Fruit fly (Drosophila melanogaster): ENCODE results near the gene SLIRP2.

The SLIRP2 gene

DNA sequence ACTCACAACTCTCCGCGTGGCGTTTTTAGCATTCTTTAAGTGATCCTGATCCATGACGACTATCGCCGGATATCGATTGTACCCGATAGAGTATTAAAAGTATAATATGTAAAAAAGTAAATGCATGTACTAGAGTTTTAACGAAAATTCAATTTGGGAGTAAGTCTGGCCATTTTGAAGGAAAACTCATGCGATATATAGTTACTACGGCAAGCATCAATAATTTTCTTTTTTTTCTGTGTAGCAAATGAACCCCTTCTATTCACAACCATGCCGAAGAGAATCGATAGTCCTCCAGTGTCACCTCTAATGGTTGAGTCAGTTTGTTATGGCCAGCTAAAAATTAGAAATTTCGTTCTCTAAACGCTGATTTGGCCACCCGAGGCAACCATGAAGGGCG lies 1.8 kb downstream of the SLIRP2 start, which contains the start of the genes Sys1 and Dhod (continued):
- TF ChIP-seq zfh2 (GFP tag; optimal IDR thresholded peaks at IDR 0.05), result peak; percentile 85
- TF ChIP-seq CG7928 (GFP tag; optimal IDR thresholded peaks at IDR 0.05), result peak; percentile 69
- peak; percentile 76 for TF ChIP-seq CG13775 (GFP tag; optimal IDR thresholded peaks at IDR 0.05)
- TF ChIP-seq CG15073 (GFP tag; optimal IDR thresholded peaks at IDR 0.05), result no peak
- TF ChIP-seq D19B (GFP tag; optimal IDR thresholded peaks at IDR 0.05), result no peak
- TF ChIP-seq lmd (GFP tag; IDR thresholded peaks at IDR 0.05), result peak; percentile 68
- TF ChIP-seq Opbp (GFP tag; IDR thresholded peaks at IDR 0.05; ENCODE audit: partially characterized antibody), result peak; percentile 66; the same call in 2 of the 3 replicates
- TF ChIP-seq D (optimal IDR thresholded peaks at IDR 0.05), result no peak
- TF ChIP-seq D (GFP tag; optimal IDR thresholded peaks at IDR 0.05), result no peak
- TF ChIP-seq emc (GFP tag; optimal IDR thresholded peaks at IDR 0.05), result peak; percentile 29
- peak; percentile 55 for TF ChIP-seq CG3281 (GFP tag; optimal IDR thresholded peaks at IDR 0.05)
- peak; percentile 85 for TF ChIP-seq MBD-R2 (GFP tag; IDR thresholded peaks at IDR 0.05)
- peak; percentile 69 for TF ChIP-seq grau (tag; optimal IDR thresholded peaks at IDR 0.05)
- TF ChIP-seq slou (GFP tag; optimal IDR thresholded peaks at IDR 0.05), result peak; percentile 13
- TF ChIP-seq zen (tag; optimal IDR thresholded peaks at IDR 0.05), result peak; percentile 41
- TF ChIP-seq CG10959 (GFP tag; IDR thresholded peaks at IDR 0.05), result no peak
- TF ChIP-seq Mes4 (GFP tag; optimal IDR thresholded peaks at IDR 0.05), result no peak
- TF ChIP-seq CG9215 (GFP tag; IDR thresholded peaks at IDR 0.05), result peak; percentile 64
- peak; percentile 24 for TF ChIP-seq CG11723 (GFP tag; optimal IDR thresholded peaks at IDR 0.05)
- peak; percentile 70; the same call in 2 of the 3 replicates for TF ChIP-seq so (GFP tag; IDR thresholded peaks at IDR 0.05)
- peak; percentile 6 for TF ChIP-seq slp2 (GFP tag; optimal IDR thresholded peaks at IDR 0.05)
- TF ChIP-seq ssp (GFP tag; IDR thresholded peaks at IDR 0.05), result peak; percentile 58
- no peak for TF ChIP-seq CG17802 (tag; optimal IDR thresholded peaks at IDR 0.05)
- TF ChIP-seq CoRest (tag; optimal IDR thresholded peaks at IDR 0.05), result peak; percentile 50
- peak; percentile 85 for TF ChIP-seq vnd (GFP tag; IDR thresholded peaks at IDR 0.05; ENCODE audit: partially characterized antibody)
- TF ChIP-seq CG13894 (tag; optimal IDR thresholded peaks at IDR 0.05), result peak; percentile 71
- TF ChIP-seq CG7357 (GFP tag; IDR thresholded peaks at IDR 0.05), result peak; percentile 30; the same call in 1 of the 3 replicates
- peak; percentile 85 for TF ChIP-seq CG9932 (GFP tag; IDR thresholded peaks at IDR 0.05)
- TF ChIP-seq MESR4 (GFP tag; optimal IDR thresholded peaks at IDR 0.05), result peak; percentile 56
- peak; percentile 56 for TF ChIP-seq chn (GFP tag; optimal IDR thresholded peaks at IDR 0.05)
- TF ChIP-seq Dll (GFP tag; IDR thresholded peaks at IDR 0.05; ENCODE audit: partially characterized antibody), result peak; percentile 93
- 0 out of 2 replicates have a peak, but pooled peaks have one; percentile 48 for TF ChIP-seq Awh (GFP tag; IDR thresholded peaks at IDR 0.05)
- TF ChIP-seq NK7.1 (GFP tag; optimal IDR thresholded peaks at IDR 0.05), result peak; percentile 39
- TF ChIP-seq E2f1 (GFP tag; IDR thresholded peaks at IDR 0.05), result peak; percentile 38; the same call in 1 of the 2 replicates
- peak; percentile 36 for TF ChIP-seq CG5245 (GFP tag; optimal IDR thresholded peaks at IDR 0.05)
- TF ChIP-seq Bgb (GFP tag; IDR thresholded peaks at IDR 0.05; ENCODE audit: partially characterized antibody), result peak; percentile 80
- peak; percentile 40; the same call in 1 of the 2 replicates for TF ChIP-seq Adf1 (GFP tag; IDR thresholded peaks at IDR 0.05)
- TF ChIP-seq eve (GFP tag; optimal IDR thresholded peaks at IDR 0.05), result no peak
- TF ChIP-seq lola (GFP tag; optimal IDR thresholded peaks at IDR 0.05), result peak in 1 of 3 experiments; percentile 47
- TF ChIP-seq CG31441 (GFP tag; IDR thresholded peaks at IDR 0.05), result peak; percentile 45; the same call in 1 of the 2 replicates
- peak; percentile 92 for TF ChIP-seq Med (GFP tag)
- TF ChIP-seq CG3163 (GFP tag; optimal IDR thresholded peaks at IDR 0.05), result peak; percentile 28
- TF ChIP-seq fd96Cb (tag; optimal IDR thresholded peaks at IDR 0.05), result peak; percentile 20
- peak; percentile 53 for TF ChIP-seq az2 (GFP tag; optimal IDR thresholded peaks at IDR 0.05)
- no peak for TF ChIP-seq jing (GFP tag; optimal IDR thresholded peaks at IDR 0.05)
- TF ChIP-seq Nf-YB (GFP tag; optimal IDR thresholded peaks at IDR 0.05), result no peak
- peak; percentile 35 for TF ChIP-seq CG1647 (GFP tag; optimal IDR thresholded peaks at IDR 0.05)
- no peak for TF ChIP-seq ap (GFP tag; IDR thresholded peaks at IDR 0.05)
- peak; percentile 60 for TF ChIP-seq CG32772 (GFP tag; IDR thresholded peaks at IDR 0.05)
- peak; percentile 86 for TF ChIP-seq BEAF-32 (GFP tag; optimal IDR thresholded peaks at IDR 0.05)
- TF ChIP-seq corto (GFP tag; optimal IDR thresholded peaks at IDR 0.05), result peak; percentile 60

Data from whole organism, embryonic.